Fruit fly (Drosophila melanogaster): ENCODE data around the gene rsh.

The rsh gene

dm6 chrX:13004779-13005178 lies 16.4 kb downstream of the rsh start, which contains the start of gene CG15719:
Gene CG15719 (minus strand): TSS chrX:13004879.
- TF ChIP-seq shn (GFP tag; optimal IDR thresholded peaks at IDR 0.05) (no peak), da (GFP tag; optimal IDR thresholded peaks at IDR 0.05) (no peak), ci (GFP tag; IDR thresholded peaks at IDR 0.05) (no peak), CG4282 (GFP tag; optimal IDR thresholded peaks at IDR 0.05) (no peak), Poxn (GFP tag; IDR thresholded peaks at IDR 0.05) (no peak), unc-4 (GFP tag; IDR thresholded peaks at IDR 0.05; ENCODE audit: partially characterized antibody) (no peak), Mad (GFP tag; optimal IDR thresholded peaks at IDR 0.05) (no peak), crp (GFP tag; optimal IDR thresholded peaks at IDR 0.05) (no peak), ewg (GFP tag; optimal IDR thresholded peaks at IDR 0.05) (no peak), sqz (GFP tag; optimal IDR thresholded peaks at IDR 0.05) (no peak), CG32532 (GFP tag; IDR thresholded peaks at IDR 0.05) (no peak), fd3F (GFP tag; optimal IDR thresholded peaks at IDR 0.05) (no peak), CG10274 (GFP tag; optimal IDR thresholded peaks at IDR 0.05) (no peak), Taf1 (GFP tag; IDR thresholded peaks at IDR 0.05) (no peak)

- TF ChIP-seq sqz (GFP tag; optimal IDR thresholded peaks at IDR 0.05) (peak; percentile 34), mirr (GFP tag; optimal IDR thresholded peaks at IDR 0.05) (peak; percentile 6), CG12744 (GFP tag; optimal IDR thresholded peaks at IDR 0.05) (no peak), abd-A (tag; optimal IDR thresholded peaks at IDR 0.05) (peak; percentile 92), crol (GFP tag; IDR thresholded peaks at IDR 0.05) (peak; percentile 54; the same call in 1 of the 2 replicates), scrt (GFP tag; optimal IDR thresholded peaks at IDR 0.05) (peak; percentile 97), Elba2 (GFP tag; optimal IDR thresholded peaks at IDR 0.05) (no peak)
These were observed 23.9 kb downstream of the rsh start for dm6 chrX:13012289-13012688.

dm6 chrX:13021898-13022297 lies 33.5 kb downstream of the rsh start, which contains the start of gene CG2209:
Gene CG2209 (plus strand): TSS chrX:13022198.
- TF ChIP-seq CG3281 (GFP tag; optimal IDR thresholded peaks at IDR 0.05) (no peak), CG4617 (GFP tag; optimal IDR thresholded peaks at IDR 0.05; ENCODE audit: borderline replicate concordance) (no peak), Chrac-16 (GFP tag; optimal IDR thresholded peaks at IDR 0.05) (no peak), CG15269 (tag; optimal IDR thresholded peaks at IDR 0.05) (no peak), inv (GFP tag; IDR thresholded peaks at IDR 0.05; ENCODE audit: partially characterized antibody) (no peak), HmgD (GFP tag; optimal IDR thresholded peaks at IDR 0.05) (no peak), lmd (GFP tag; IDR thresholded peaks at IDR 0.05) (no peak), grau (tag; optimal IDR thresholded peaks at IDR 0.05) (no peak), NFAT (GFP tag; IDR thresholded peaks at IDR 0.05) (no peak), CG12391 (tag; optimal IDR thresholded peaks at IDR 0.05) (no peak), cato (GFP tag; optimal IDR thresholded peaks at IDR 0.05; ENCODE audit: borderline replicate concordance) (no peak), dmrt11E (tag; optimal IDR thresholded peaks at IDR 0.05) (no peak), oc (tag; optimal IDR thresholded peaks at IDR 0.05) (no peak), CG10274 (GFP tag; optimal IDR thresholded peaks at IDR 0.05) (no peak), CG34376 (GFP tag; optimal IDR thresholded peaks at IDR 0.05) (no peak), Med (GFP tag) (no peak), HLH54F (GFP tag; optimal IDR thresholded peaks at IDR 0.05) (no peak), hkb (optimal IDR thresholded peaks at IDR 0.05) (no peak), hkb (GFP tag; IDR thresholded peaks at IDR 0.05) (no peak)
